Worm (Caenorhabditis elegans) whole organism, young adult: Measurements from ENCODE around the gene twk-34.

Source experiments
- B0261.1 ChIP-seq: sonication (generic microtip); optimal IDR thresholded peaks from 2 replicates; lab custom pipeline; 2016; ENCODE audit warnings: mild to moderate bottlenecking, missing genetic modification characterization, moderate library complexity, missing compliant biosample characterization
- C06A6.2 ChIP-seq: fragments of 200-800 bp; sonication (Bioruptor generic); conservative IDR thresholded peaks from 2 replicates; pipeline ENCODE4 v1.3.6; 2022; ENCODE audit warnings: missing genetic modification characterization, missing compliant biosample characterization
- K11D2.4 ChIP-seq: fragments of 200-800 bp; sonication (Bioruptor generic); IDR thresholded peaks from 2 replicates; pipeline ENCODE4 v1.3.6; 2022; ENCODE audit warnings: missing genetic modification reagents, missing genetic modification characterization, missing compliant biosample characterization
- K12H6.12 ChIP-seq: fragments of 200-800 bp; sonication (Bioruptor generic); optimal IDR thresholded peaks from 2 replicates; lab custom pipeline; 2018; ENCODE audit warnings: mild to moderate bottlenecking, missing genetic modification characterization, missing compliant biosample characterization
- Y53G8AR.9 ChIP-seq: fragments of 200-800 bp; sonication (Bioruptor generic); conservative IDR thresholded peaks from 2 replicates; pipeline ENCODE4 v1.3.6; 2022; ENCODE audit warnings: missing genetic modification reagents, missing genetic modification characterization, missing compliant biosample characterization
- mes-4 ChIP-seq: sonication (generic microtip); optimal IDR thresholded peaks from 2 replicates; lab custom pipeline; 2016; ENCODE audit warnings: missing genotype, missing genetic modification characterization, missing compliant biosample characterization
- nfya-2 ChIP-seq: fragments of 200-800 bp; sonication (Bioruptor generic); IDR thresholded peaks from 2 replicates; pipeline ENCODE4 v1.3.6; 2022; ENCODE audit warnings: missing genetic modification reagents, missing genetic modification characterization, missing compliant biosample characterization
- pha-4 ChIP-seq: fragments of 150-350 bp; sonication (generic microtip); optimal IDR thresholded peaks from 2 replicates; lab custom pipeline; 2014; ENCODE audit warnings: missing biosample characterization, missing genetic modification reagents, missing genetic modification characterization
- snpc-4 ChIP-seq, 5 experiments: fragments of 150-350 bp in 1 of 5; sonication (generic microtip) in 4 of 5; optimal IDR thresholded peaks; 2 replicates each; lab custom pipeline; 2014 to 2018; ENCODE audit warnings: missing genetic modification characterization in 5 of 5, missing biosample characterization in 3 of 5, antibody characterized with exemption in 2 of 5, mild to moderate bottlenecking in 2 of 5, missing compliant biosample characterization in 2 of 5, missing genotype in 2 of 5, moderate library complexity in 2 of 5, missing genetic modification reagents in 1 of 5
- ztf-18 ChIP-seq: sonication (generic microtip); optimal IDR thresholded peaks from 2 replicates; lab custom pipeline; 2016; ENCODE audit warnings: missing genotype, mild to moderate bottlenecking, missing genetic modification characterization, missing compliant biosample characterization

DNA sequence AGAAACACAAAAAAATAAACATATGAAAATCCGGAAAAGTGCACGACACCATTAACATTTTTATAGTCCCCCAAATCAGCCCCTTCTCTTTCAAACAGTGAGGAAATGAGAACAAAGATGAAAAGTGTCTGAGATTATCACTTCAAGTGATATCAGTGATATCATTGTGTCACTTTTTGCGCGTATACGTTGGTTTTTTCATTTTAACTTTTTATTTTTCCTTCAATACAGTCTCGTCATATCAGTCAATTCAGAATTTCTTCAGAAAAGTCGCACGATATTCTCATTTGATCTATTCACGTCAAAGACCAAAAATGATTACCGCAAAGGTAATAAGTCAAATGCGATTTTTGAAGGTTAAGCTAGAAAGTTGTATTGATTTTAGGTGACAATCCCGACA lies at the start of gene twk-34:
- TF ChIP-seq nfya-2 (GFP tag; lab: Robert Waterston, UW), result no peak
- no peak for TF ChIP-seq K12H6.12 (tag; lab: Kevin White, UChicago)
- no peak for TF ChIP-seq ztf-18 (tag; lab: Kevin White, UChicago)
- no peak for TF ChIP-seq pha-4 (tag; lab: Kevin White, UChicago)
- TF ChIP-seq snpc-4 (GFP tag; optimal IDR thresholded peaks at IDR 0.05; lab: Kevin White, UChicago), result no peak
- no peak for TF ChIP-seq snpc-4 (tag; optimal IDR thresholded peaks at IDR 0.05; lab: Kevin White, UChicago)
- no peak for TF ChIP-seq mes-4 (tag; lab: Kevin White, UChicago)
- TF ChIP-seq C06A6.2 (GFP tag; lab: Robert Waterston, UW), result no peak
- TF ChIP-seq K11D2.4, result no peak
- TF ChIP-seq Y53G8AR.9 (GFP tag; lab: Robert Waterston, UW), result no peak
- no peak for TF ChIP-seq B0261.1 (tag; lab: Kevin White, UChicago)
